Worm (Caenorhabditis elegans) whole organism, L4 larva: ENCODE measurements around the gene C10G8.2.

Source experiments
- D1046.2 ChIP-seq: fragments of 200-800 bp; sonication (Bioruptor generic); IDR thresholded peaks from 2 replicates; pipeline ENCODE4 v1.3.6; 2022; ENCODE audit warnings: missing genetic modification characterization, missing compliant biosample characterization
- ZK337.2 ChIP-seq: fragments of 200-800 bp; sonication (Bioruptor generic); IDR thresholded peaks from 2 replicates; pipeline ENCODE4 v1.3.6; 2022; ENCODE audit warnings: missing genetic modification reagents, missing genetic modification characterization, missing compliant biosample characterization
- ZK546.5 ChIP-seq, 2 experiments: sonication (generic microtip); optimal IDR thresholded peaks; 2 replicates each; lab custom pipeline; 2017; ENCODE audit warnings: missing biosample characterization in 2 of 2, missing genetic modification characterization in 2 of 2
- dve-1 ChIP-seq: sonication (generic microtip); optimal IDR thresholded peaks from 2 replicates; lab custom pipeline; 2017; ENCODE audit warnings: antibody characterized with exemption, mild to moderate bottlenecking, missing genetic modification characterization, missing compliant biosample characterization; ENCODE audit not compliant: insufficient read depth
- fkh-10 ChIP-seq: fragments of 150-350 bp; optimal IDR thresholded peaks from 2 replicates; lab custom pipeline; 2014; ENCODE audit warnings: missing biosample characterization, missing genetic modification reagents, missing genetic modification characterization
- jun-1 ChIP-seq: fragments of 150-350 bp; optimal IDR thresholded peaks from 2 replicates; lab custom pipeline; 2014; ENCODE audit warnings: missing biosample characterization, missing genetic modification reagents, missing genetic modification characterization
- snpc-4 ChIP-seq: fragments of 150-350 bp; optimal IDR thresholded peaks from 2 replicates; lab custom pipeline; 2014; ENCODE audit warnings: missing biosample characterization, missing genetic modification characterization

ce11 chrV:5273770-5274169, 40.4 kb upstream of the C10G8.2 start, which contains the start of gene natc-2:
- no peak for TF ChIP-seq fkh-10 (GFP tag; lab: Kevin White, UChicago)
- no peak for TF ChIP-seq snpc-4
- no peak for TF ChIP-seq dve-1 (tag; lab: Kevin White, UChicago)
- no peak for TF ChIP-seq jun-1 (tag; lab: Kevin White, UChicago)
- no peak for TF ChIP-seq ZK337.2
- TF ChIP-seq D1046.2 (GFP tag; lab: Robert Waterston, UW), result no peak
- no peak for TF ChIP-seq ZK546.5 (tag; optimal IDR thresholded peaks at IDR 0.05; lab: Kevin White, UChicago)
